Fruit fly (Drosophila melanogaster): Measurements from ENCODE around the gene CG18178.

The CG18178 gene

DNA sequence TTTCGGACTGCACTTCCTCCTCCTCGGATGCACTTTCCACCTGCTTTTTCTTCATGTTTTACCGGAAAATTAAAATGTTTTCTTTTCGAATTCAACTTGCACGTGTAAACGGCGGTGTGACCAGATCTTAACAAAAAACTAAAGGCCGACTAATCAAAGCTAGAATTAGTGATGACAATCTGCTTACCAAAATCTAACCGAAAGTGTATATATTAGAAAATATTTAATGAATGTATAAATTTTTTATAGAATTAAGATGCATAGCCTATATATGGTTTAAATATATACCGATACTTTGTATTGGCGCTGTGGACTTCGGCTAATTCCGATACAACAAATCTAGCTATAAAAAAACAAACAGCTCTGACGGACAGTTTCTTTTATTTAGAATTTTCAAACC is at the start of gene CG18178, which contains the start of gene CG14174 (continued):
- TF ChIP-seq sc (optimal IDR thresholded peaks at IDR 0.05): no peak
- peak; percentile 35 for TF ChIP-seq sc (GFP tag; optimal IDR thresholded peaks at IDR 0.05)
- TF ChIP-seq CG11398 (GFP tag; optimal IDR thresholded peaks at IDR 0.05): no peak
- TF ChIP-seq nmo (GFP tag; optimal IDR thresholded peaks at IDR 0.05): peak; percentile 85
- no peak for TF ChIP-seq Neu2 (GFP tag; optimal IDR thresholded peaks at IDR 0.05; ENCODE audit: borderline replicate concordance)
- TF ChIP-seq Mrtf (GFP tag; IDR thresholded peaks at IDR 0.05): no peak
- no peak for TF ChIP-seq vnd (GFP tag; IDR thresholded peaks at IDR 0.05; ENCODE audit: partially characterized antibody)
- peak; percentile 83 for TF ChIP-seq sug (tag; optimal IDR thresholded peaks at IDR 0.05)
- TF ChIP-seq usp (GFP tag; optimal IDR thresholded peaks at IDR 0.05): no peak
- peak; percentile 73 for TF ChIP-seq CG34422 (GFP tag; IDR thresholded peaks at IDR 0.05)
- no peak for TF ChIP-seq nerfin-2 (GFP tag; IDR thresholded peaks at IDR 0.05; ENCODE audit: partially characterized antibody)
- no peak for TF ChIP-seq CG7745 (tag; optimal IDR thresholded peaks at IDR 0.05)
- TF ChIP-seq Camta (GFP tag; optimal IDR thresholded peaks at IDR 0.05): no peak
- 0 out of 2 replicates have a peak, but pooled peaks have one; percentile 18 for TF ChIP-seq Nf-YA (GFP tag; IDR thresholded peaks at IDR 0.05)
- peak; percentile 44 for TF ChIP-seq CG18011 (GFP tag; optimal IDR thresholded peaks at IDR 0.05)
- peak; percentile 49 for TF ChIP-seq CG18764 (GFP tag; optimal IDR thresholded peaks at IDR 0.05)
- TF ChIP-seq CrebB (tag; optimal IDR thresholded peaks at IDR 0.05): peak; percentile 14
- no peak for TF ChIP-seq CG6683 (GFP tag; optimal IDR thresholded peaks at IDR 0.05)
- TF ChIP-seq Drgx (GFP tag; IDR thresholded peaks at IDR 0.05): no peak
- TF ChIP-seq CG34224 (GFP tag; IDR thresholded peaks at IDR 0.05; ENCODE audit: partially characterized antibody): no peak
- no peak for TF ChIP-seq dimm (GFP tag; IDR thresholded peaks at IDR 0.05)
- no peak for TF ChIP-seq disco-r (GFP tag; optimal IDR thresholded peaks at IDR 0.05)
- TF ChIP-seq pzg (GFP tag; optimal IDR thresholded peaks at IDR 0.05): peak; percentile 47
- TF ChIP-seq CG13296 (GFP tag; optimal IDR thresholded peaks at IDR 0.05): peak; percentile 71
- peak; percentile 60; the same call in 2 of the 3 replicates for TF ChIP-seq ken (GFP tag; IDR thresholded peaks at IDR 0.05)
- no peak for TF ChIP-seq CG12236 (GFP tag; optimal IDR thresholded peaks at IDR 0.05)
- peak; percentile 89 for TF ChIP-seq CG12391 (tag; optimal IDR thresholded peaks at IDR 0.05)
- TF ChIP-seq vfl (GFP tag; optimal IDR thresholded peaks at IDR 0.05): no peak
- TF ChIP-seq insv (GFP tag; optimal IDR thresholded peaks at IDR 0.05): peak in 1 of 2 experiments; percentile 28
- TF ChIP-seq MESR4 (GFP tag; optimal IDR thresholded peaks at IDR 0.05): no peak
- TF ChIP-seq lab (GFP tag; optimal IDR thresholded peaks at IDR 0.05): no peak
- TF ChIP-seq CG4707 (GFP tag; optimal IDR thresholded peaks at IDR 0.05): no peak
- peak; percentile 73 for TF ChIP-seq zen (tag; optimal IDR thresholded peaks at IDR 0.05)
- TF ChIP-seq Sin3A (optimal IDR thresholded peaks at IDR 0.05): peak; percentile 5
- no peak for TF ChIP-seq Atf-2 (GFP tag; optimal IDR thresholded peaks at IDR 0.05)
- TF ChIP-seq CG12219 (GFP tag; optimal IDR thresholded peaks at IDR 0.05): peak; percentile 26
- TF ChIP-seq HLH4C (GFP tag; IDR thresholded peaks at IDR 0.05; ENCODE audit: partially characterized antibody): no peak
- peak; percentile 82 for TF ChIP-seq Nf-YC (tag; optimal IDR thresholded peaks at IDR 0.05)
- TF ChIP-seq ems (GFP tag; optimal IDR thresholded peaks at IDR 0.05): no peak
- TF ChIP-seq CG14860 (GFP tag; IDR thresholded peaks at IDR 0.05; ENCODE audit: partially characterized antibody): no peak
- 0 out of 2 replicates have a peak, but pooled peaks have one; percentile 20 for TF ChIP-seq seq (GFP tag; IDR thresholded peaks at IDR 0.05)
- TF ChIP-seq CG13123 (GFP tag; optimal IDR thresholded peaks at IDR 0.05): peak; percentile 42
- TF ChIP-seq CG6272 (GFP tag; IDR thresholded peaks at IDR 0.05): peak; percentile 52; the same call in 1 of the 2 replicates
- no peak for TF ChIP-seq CG1529 (GFP tag; optimal IDR thresholded peaks at IDR 0.05)
- peak; percentile 65 for TF ChIP-seq CG8290 (GFP tag; optimal IDR thresholded peaks at IDR 0.05)
- TF ChIP-seq CG8290 (tag; optimal IDR thresholded peaks at IDR 0.05): no peak
- TF ChIP-seq inv (GFP tag; IDR thresholded peaks at IDR 0.05; ENCODE audit: partially characterized antibody): peak; percentile 34; the same call in 1 of the 2 replicates
- TF ChIP-seq bsh (GFP tag; optimal IDR thresholded peaks at IDR 0.05): peak in 1 of 2 experiments; percentile 72
- no peak for TF ChIP-seq CG5953 (GFP tag; IDR thresholded peaks at IDR 0.05)
- TF ChIP-seq pb (GFP tag; optimal IDR thresholded peaks at IDR 0.05): no peak
- TF ChIP-seq CG10267 (tag; optimal IDR thresholded peaks at IDR 0.05): peak; percentile 76

All from whole organism, embryonic.